Worm (Caenorhabditis elegans) whole organism, young adult: ENCODE measurements around the gene saps-1.

Experiments
- Y53F4B.3 ChIP-seq: fragments of 200-800 bp; sonication (Bioruptor generic); IDR thresholded peaks from 2 replicates; pipeline ENCODE4 v1.3.6; 2022; ENCODE audit warnings: missing genetic modification reagents, missing genetic modification characterization, missing compliant biosample characterization
- atf-7 ChIP-seq: sonication (generic microtip); optimal IDR thresholded peaks from 2 replicates; lab custom pipeline; 2017; ENCODE audit warnings: mild to moderate bottlenecking, missing genetic modification characterization, missing compliant biosample characterization
- gei-17 ChIP-seq: fragments of 200-800 bp; sonication (Bioruptor generic); optimal IDR thresholded peaks from 2 replicates; lab custom pipeline; 2018; ENCODE audit warnings: mild to moderate bottlenecking, missing genetic modification characterization, missing compliant biosample characterization
- lin-40 ChIP-seq: sonication (generic microtip); optimal IDR thresholded peaks from 2 replicates; lab custom pipeline; 2016; ENCODE audit warnings: missing genetic modification characterization, mild to moderate bottlenecking, missing compliant biosample characterization, missing genotype, missing genetic modification reagents
- mel-28 ChIP-seq: sonication (generic microtip); optimal IDR thresholded peaks from 2 replicates; lab custom pipeline; 2016; ENCODE audit warnings: borderline replicate concordance, mild to moderate bottlenecking, missing genetic modification characterization, missing compliant biosample characterization
- unc-62 ChIP-seq: fragments of 150-350 bp; optimal IDR thresholded peaks from 2 replicates; lab custom pipeline; 2014; ENCODE audit warnings: missing biosample characterization, missing genetic modification reagents, missing genetic modification characterization
- zim-3 ChIP-seq: sonication (generic microtip); optimal IDR thresholded peaks from 2 replicates; lab custom pipeline; 2017; ENCODE audit warnings: mild to moderate bottlenecking, missing genetic modification characterization, moderate library complexity, missing compliant biosample characterization
- ztf-3 ChIP-seq: fragments of 200-800 bp; sonication (Bioruptor generic); optimal IDR thresholded peaks from 2 replicates; lab custom pipeline; 2018; ENCODE audit warnings: mild to moderate bottlenecking, missing genetic modification characterization, missing compliant biosample characterization
- ztf-6 ChIP-seq: fragments of 200-800 bp; sonication (Bioruptor generic); IDR thresholded peaks from 2 replicates; pipeline ENCODE4 v1.3.6; 2022; ENCODE audit warnings: missing genetic modification reagents, missing genetic modification characterization, missing compliant biosample characterization

DNA sequence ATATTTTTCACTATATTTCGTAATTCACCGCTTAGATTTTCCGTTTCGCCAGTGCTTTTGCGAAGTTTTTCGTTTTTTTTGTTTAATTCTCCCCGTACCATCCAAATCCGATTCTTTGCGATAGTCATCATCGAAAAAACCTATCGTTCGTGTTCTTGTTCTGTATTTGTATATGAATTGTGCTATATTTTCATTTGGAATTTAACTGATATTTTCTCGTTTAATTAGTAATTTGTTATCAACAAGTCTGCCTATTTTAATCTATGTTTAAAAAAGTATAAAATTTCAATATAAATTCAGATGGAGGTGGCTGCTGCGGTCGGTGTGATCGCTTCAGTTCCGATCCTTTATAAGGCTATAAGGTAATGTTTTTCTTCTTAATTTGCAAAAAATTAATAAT is 5.1 kb downstream of the saps-1 start, which contains the start of gene samp-1:
- TF ChIP-seq ztf-6 (GFP tag; lab: Robert Waterston, UW) (no peak), ztf-3 (no peak), atf-7 (no peak), zim-3 (tag; lab: Kevin White, UChicago) (no peak), mel-28 (tag; lab: Kevin White, UChicago) (no peak), Y53F4B.3 (GFP tag; lab: Robert Waterston, UW) (no peak), gei-17 (GFP tag; lab: Kevin White, UChicago) (no peak), lin-40 (tag; lab: Kevin White, UChicago) (no peak), unc-62 (no peak)
